Fruit fly (Drosophila melanogaster) S2 (cell line): ENCODE measurements around the gene CG12659.

Experiments
- CG8478 ChIP-seq: fragments of >200 bp; optimal IDR thresholded peaks from 2 replicates; lab custom pipeline; 2018
- CTCF ChIP-seq, 2 experiments: fragments of >200 bp; optimal IDR thresholded peaks; 2 replicates each; lab custom pipeline; 2018

dm6 chrX:8572939-8573594, 18.5 kb downstream of the CG12659 start, which contains the start of gene spirit:
- TF ChIP-seq CTCF (optimal IDR thresholded peaks at IDR 0.05; lab: Kevin White, UChicago) (no peak), CG8478 (lab: Kevin White, UChicago) (no peak)
